Worm (Caenorhabditis elegans) whole organism, midembryonic: ENCODE measurements around the gene F53A2.9.
"Not testable (repeated sequence)": the region's sequence is repeated elsewhere in the genome, so short reads cannot be mapped to it uniquely, and the experiment has no call there.

Experiments
- T22C8.4 ChIP-seq: fragments of 200-800 bp; sonication (Bioruptor generic); IDR thresholded peaks from 2 replicates; pipeline ENCODE4 v1.3.6; 2022; ENCODE audit warnings: missing genetic modification characterization, missing compliant biosample characterization
- cog-1 ChIP-seq: sonication (generic microtip); optimal IDR thresholded peaks from 2 replicates; lab custom pipeline; 2016; ENCODE audit warnings: missing genetic modification characterization, missing compliant biosample characterization
- flt-1 ChIP-seq: fragments of 200-800 bp; sonication (Bioruptor generic); IDR thresholded peaks from 2 replicates; pipeline ENCODE4 v1.3.6; 2022; ENCODE audit warnings: missing genetic modification characterization, missing compliant biosample characterization
- klf-2 ChIP-seq: fragments of 200-800 bp; sonication (Bioruptor generic); conservative IDR thresholded peaks from 2 replicates; pipeline ENCODE4 v1.3.6; 2022; ENCODE audit warnings: missing genetic modification reagents, missing genetic modification characterization, missing compliant biosample characterization
- med-1 ChIP-seq: sonication (generic microtip); optimal IDR thresholded peaks from 2 replicates; lab custom pipeline; 2017; ENCODE audit warnings: missing genetic modification characterization, mild to moderate bottlenecking, missing compliant biosample characterization, antibody characterized with exemption, missing genetic modification reagents; ENCODE audit not compliant: insufficient read depth
- ref-1 ChIP-seq: fragments of 200-800 bp; sonication (Bioruptor generic); conservative IDR thresholded peaks from 2 replicates; pipeline ENCODE4 v1.3.6; 2022; ENCODE audit warnings: missing genetic modification reagents, missing genetic modification characterization, missing compliant biosample characterization
- tab-1 ChIP-seq: fragments of 200-800 bp; sonication (Bioruptor generic); IDR thresholded peaks from 2 replicates; pipeline ENCODE4 v1.3.6; 2022; ENCODE audit warnings: missing genetic modification characterization, missing compliant biosample characterization
- ztf-23 ChIP-seq: fragments of 200-800 bp; sonication (Bioruptor generic); IDR thresholded peaks from 2 replicates; pipeline ENCODE4 v1.3.6; 2022; ENCODE audit warnings: missing genetic modification reagents, missing genetic modification characterization, missing compliant biosample characterization
- ztf-29 ChIP-seq: fragments of 200-800 bp; sonication (Bioruptor generic); IDR thresholded peaks from 2 replicates; pipeline ENCODE4 v1.3.6; 2022; ENCODE audit warnings: missing genetic modification reagents, missing genetic modification characterization, missing compliant biosample characterization

The F53A2.9 gene

ce11 chrIII:13359256-13359655 lies at the start of gene F53A2.9:
Gene F53A2.9, minus strand, starts transcription at chrIII:13359356.
- no peak for TF ChIP-seq ztf-23
- TF ChIP-seq flt-1 (GFP tag; lab: Robert Waterston, UW), result no peak
- no peak for TF ChIP-seq ref-1 (GFP tag; lab: Robert Waterston, UW)
- TF ChIP-seq med-1 (GFP tag; lab: Kevin White, UChicago), result no peak
- no peak for TF ChIP-seq klf-2 (GFP tag; lab: Robert Waterston, UW)
- TF ChIP-seq ztf-29 (GFP tag; lab: Robert Waterston, UW), result no peak

ce11 chrIII:13405504-13405903 lies 46.3 kb upstream of the F53A2.9 start, which contains the start of gene nas-1:
Gene nas-1, plus strand, starts transcription at chrIII:13405804.
- TF ChIP-seq klf-2 (GFP tag; lab: Robert Waterston, UW), result no peak
- TF ChIP-seq ztf-29 (GFP tag; lab: Robert Waterston, UW), result no peak
- no peak for TF ChIP-seq flt-1 (GFP tag; lab: Robert Waterston, UW)
- no peak for TF ChIP-seq cog-1 (tag; lab: Kevin White, UChicago)
- no peak for TF ChIP-seq T22C8.4 (GFP tag; lab: Robert Waterston, UW)
- TF ChIP-seq med-1 (GFP tag; lab: Kevin White, UChicago), result no peak
- no peak for TF ChIP-seq ztf-23
- no peak for TF ChIP-seq ref-1 (GFP tag; lab: Robert Waterston, UW)
- TF ChIP-seq tab-1 (GFP tag; lab: Robert Waterston, UW), result no peak

- TF ChIP-seq ztf-23 (no peak), flt-1 (GFP tag; lab: Robert Waterston, UW) (no peak), ref-1 (GFP tag; lab: Robert Waterston, UW) (no peak), T22C8.4 (GFP tag; lab: Robert Waterston, UW) (no peak), ztf-29 (GFP tag; lab: Robert Waterston, UW) (no peak), med-1 (GFP tag; lab: Kevin White, UChicago) (no peak), cog-1 (tag; lab: Kevin White, UChicago) (no peak), tab-1 (GFP tag; lab: Robert Waterston, UW) (no peak), klf-2 (GFP tag; lab: Robert Waterston, UW) (no peak)
Measured at ce11 chrIII:13404418-13404817, 45.3 kb upstream of the F53A2.9 start, which contains the start of gene ttr-52. Gene ttr-52, plus strand, starts transcription at chrIII:13404718.

- TF ChIP-seq ztf-23 (no peak), cog-1 (tag; lab: Kevin White, UChicago) (no peak), med-1 (GFP tag; lab: Kevin White, UChicago) (no peak), flt-1 (GFP tag; lab: Robert Waterston, UW) (no peak), klf-2 (GFP tag; lab: Robert Waterston, UW) (no peak), ztf-29 (GFP tag; lab: Robert Waterston, UW) (no peak), tab-1 (GFP tag; lab: Robert Waterston, UW) (no peak), T22C8.4 (GFP tag; lab: Robert Waterston, UW) (no peak), ref-1 (GFP tag; lab: Robert Waterston, UW) (no peak)
Measured at ce11 chrIII:13402934-13403333, 43.8 kb upstream of the F53A2.9 start, which contains the start of gene mig-18. Gene mig-18, plus strand, starts transcription at chrIII:13403234.

- not testable (repeated sequence) for TF ChIP-seq ref-1, klf-2, tab-1 (GFP tag; lab: Robert Waterston, UW)
Measured at ce11 chrIII:13401673-13402258, 42.6 kb upstream of the F53A2.9 start, which contains the start of the genes srlf-9 and srlf-10. Gene srlf-9, minus strand, starts transcription at chrIII:13401773. Gene srlf-10, plus strand, starts transcription at chrIII:13402208.

- TF ChIP-seq ztf-23 (no peak), med-1 (GFP tag; lab: Kevin White, UChicago) (no peak), klf-2 (GFP tag; lab: Robert Waterston, UW) (no peak), tab-1 (GFP tag; lab: Robert Waterston, UW) (no peak), flt-1 (GFP tag; lab: Robert Waterston, UW) (no peak), cog-1 (tag; lab: Kevin White, UChicago) (no peak), ref-1 (GFP tag; lab: Robert Waterston, UW) (no peak), ztf-29 (GFP tag; lab: Robert Waterston, UW) (no peak), T22C8.4 (GFP tag; lab: Robert Waterston, UW) (no peak)
Measured at ce11 chrIII:13395262-13395661, 36.1 kb upstream of the F53A2.9 start, which contains the start of gene F11F1.1. Gene F11F1.1, plus strand, starts transcription at chrIII:13395562.

- TF ChIP-seq ztf-29 (GFP tag; lab: Robert Waterston, UW) (no peak), ztf-23 (no peak), tab-1 (GFP tag; lab: Robert Waterston, UW) (no peak), flt-1 (GFP tag; lab: Robert Waterston, UW) (no peak), ref-1 (GFP tag; lab: Robert Waterston, UW) (no peak), klf-2 (GFP tag; lab: Robert Waterston, UW) (no peak), cog-1 (tag; lab: Kevin White, UChicago) (no peak), med-1 (GFP tag; lab: Kevin White, UChicago) (no peak), T22C8.4 (GFP tag; lab: Robert Waterston, UW) (no peak)
Measured at ce11 chrIII:13393647-13394046, 34.5 kb upstream of the F53A2.9 start, which contains the start of gene qdpr-1. Gene qdpr-1, plus strand, starts transcription at chrIII:13393910.

- no peak for TF ChIP-seq flt-1 (GFP tag; lab: Robert Waterston, UW)
- no peak for TF ChIP-seq tab-1 (GFP tag; lab: Robert Waterston, UW)
- no peak for TF ChIP-seq med-1 (GFP tag; lab: Kevin White, UChicago)
- no peak for TF ChIP-seq ref-1 (GFP tag; lab: Robert Waterston, UW)
- TF ChIP-seq cog-1 (tag; lab: Kevin White, UChicago), result no peak
- TF ChIP-seq T22C8.4 (GFP tag; lab: Robert Waterston, UW), result no peak
- no peak for TF ChIP-seq ztf-23
- no peak for TF ChIP-seq ztf-29 (GFP tag; lab: Robert Waterston, UW)
- no peak for TF ChIP-seq klf-2 (GFP tag; lab: Robert Waterston, UW)
Measured at ce11 chrIII:13393239-13393638, 34.1 kb upstream of the F53A2.9 start, which contains the start of gene dnj-17. Gene dnj-17, minus strand, starts transcription at chrIII:13393339.
